Fruit fly (Drosophila melanogaster) whole organism, embryonic: ENCODE results near the gene CG7634.

Experiments used
- CG11456 ChIP-seq: fragments of 200-800 bp; sonication (Bioruptor generic); IDR thresholded peaks from 3 replicates; pipeline ENCODE4 v1.3.6; 2022; ENCODE audit warnings: missing biosample characterization, missing genetic modification characterization
- CG12659 ChIP-seq: fragments of 200-800 bp; sonication (Bioruptor generic); optimal IDR thresholded peaks from 3 replicates; lab custom pipeline; 2017; ENCODE audit warnings: mild to moderate bottlenecking, missing biosample characterization, missing genetic modification reagents, missing genetic modification characterization
- CG12769 ChIP-seq: fragments of 200-800 bp; sonication (Bioruptor generic); optimal IDR thresholded peaks from 2 replicates; lab custom pipeline; 2019; ENCODE audit warnings: missing biosample characterization, mild to moderate bottlenecking, missing genetic modification characterization, moderate library complexity
- CG3407 ChIP-seq: fragments of 200-800 bp; sonication (Bioruptor generic); optimal IDR thresholded peaks from 2 replicates; lab custom pipeline; 2018; ENCODE audit warnings: missing biosample characterization, mild to moderate bottlenecking, missing genetic modification characterization
- bsh ChIP-seq, 2 experiments: fragments of 200-800 bp; sonication (Bioruptor generic); optimal IDR thresholded peaks; 2 replicates each; lab custom pipeline; 2017 to 2018; ENCODE audit warnings: mild to moderate bottlenecking in 2 of 2, missing biosample characterization in 2 of 2, missing genetic modification characterization in 2 of 2, moderate library complexity in 1 of 2

CG7634 gene

DNA sequence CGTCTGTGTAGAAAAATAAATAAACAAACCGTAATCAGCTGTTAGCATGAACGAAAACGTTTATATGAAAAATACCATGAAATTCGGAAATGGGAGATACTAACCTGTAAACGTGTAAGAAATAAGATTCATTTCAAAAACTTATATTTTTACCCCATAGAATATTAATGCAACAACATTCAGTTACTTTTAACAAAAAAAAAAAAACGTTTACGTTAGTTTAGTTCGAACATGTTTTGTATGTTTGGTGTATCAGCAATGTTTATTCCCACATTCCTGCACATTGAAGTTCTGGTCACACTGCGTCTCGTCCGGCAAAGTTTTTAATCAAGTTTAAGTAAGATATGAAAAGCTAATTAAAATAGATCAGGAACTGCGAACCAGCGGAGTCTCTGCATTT is 52.1 kb downstream of the CG7634 start, which contains the start of the genes S1P and CG11307 (continued):
- TF ChIP-seq bsh (GFP tag; optimal IDR thresholded peaks at IDR 0.05; lab: Kevin White, UChicago) (no peak), CG12659 (GFP tag; lab: Kevin White, UChicago) (peak; percentile 28), CG3407 (GFP tag; lab: Kevin White, UChicago) (no peak), CG11456 (GFP tag; lab: Robert Waterston, UW) (no peak), CG12769 (tag; lab: Kevin White, UChicago) (no peak)
- TF ChIP-seq, all 482 proteins: peak for 27
